Worm (Caenorhabditis elegans) whole organism, L1 larva: ENCODE data around the gene cdr-1.

Source experiments
- C04F5.9 ChIP-seq: sonication (generic microtip); optimal IDR thresholded peaks from 2 replicates; lab custom pipeline; 2016; ENCODE audit warnings: missing genetic modification characterization, missing compliant biosample characterization
- C16A3.4 ChIP-seq: fragments of 150-350 bp; optimal IDR thresholded peaks from 2 replicates; lab custom pipeline; 2014; ENCODE audit warnings: missing biosample characterization, missing genetic modification characterization
- C34B4.2 ChIP-seq: sonication (generic microtip); optimal IDR thresholded peaks from 2 replicates; lab custom pipeline; 2017; ENCODE audit warnings: mild to moderate bottlenecking, missing genetic modification characterization, missing compliant biosample characterization
- F16B12.6 ChIP-seq: fragments of 150-350 bp; optimal IDR thresholded peaks from 2 replicates; lab custom pipeline; 2014; ENCODE audit warnings: missing biosample characterization, missing genetic modification characterization
- alr-1 ChIP-seq: fragments of 200-800 bp; sonication (Bioruptor generic); optimal IDR thresholded peaks from 2 replicates; lab custom pipeline; 2018; ENCODE audit warnings: borderline replicate concordance, mild to moderate bottlenecking, missing genetic modification characterization, missing compliant biosample characterization
- aly-2 ChIP-seq: fragments of 150-350 bp; optimal IDR thresholded peaks from 2 replicates; lab custom pipeline; 2014; ENCODE audit warnings: missing biosample characterization, missing genetic modification characterization
- ama-1 ChIP-seq: fragments of 150-350 bp; optimal IDR thresholded peaks from 2 replicates; lab custom pipeline; 2014
- ceh-63 ChIP-seq: fragments of 200-800 bp; sonication (Bioruptor generic); optimal IDR thresholded peaks from 2 replicates; lab custom pipeline; 2018; ENCODE audit warnings: mild to moderate bottlenecking, missing genetic modification characterization, missing compliant biosample characterization
- ceh-88 ChIP-seq: fragments of 200-800 bp; sonication (Bioruptor generic); IDR thresholded peaks from 2 replicates; pipeline ENCODE4 v1.3.6; 2022; ENCODE audit warnings: missing genetic modification characterization, missing compliant biosample characterization
- dpl-1 ChIP-seq, 3 experiments: fragments of 150-350 bp in 2 of 3; sonication (generic microtip) in 1 of 3; optimal IDR thresholded peaks; 2 replicates each; lab custom pipeline; 2014 to 2017; ENCODE audit warnings: missing biosample characterization in 3 of 3, missing genetic modification characterization in 3 of 3, missing genetic modification reagents in 3 of 3
- dsc-1 ChIP-seq: sonication (generic microtip); optimal IDR thresholded peaks from 2 replicates; lab custom pipeline; 2016; ENCODE audit warnings: mild to moderate bottlenecking, missing genetic modification characterization, missing compliant biosample characterization
- efl-3 ChIP-seq: fragments of 200-800 bp; sonication (Bioruptor generic); optimal IDR thresholded peaks from 2 replicates; lab custom pipeline; 2018; ENCODE audit warnings: mild to moderate bottlenecking, missing genetic modification characterization, missing compliant biosample characterization
- egl-27 ChIP-seq, 2 experiments: fragments of 150-350 bp in 1 of 2; sonication (generic microtip); optimal IDR thresholded peaks; 3 replicates each; lab custom pipeline; 2017 to 2018; ENCODE audit warnings: missing biosample characterization in 2 of 2, missing genetic modification characterization in 2 of 2, missing genetic modification reagents in 2 of 2
- elt-2 ChIP-seq: sonication (generic microtip); optimal IDR thresholded peaks from 2 replicates; lab custom pipeline; 2016; ENCODE audit warnings: missing genetic modification characterization, mild to moderate bottlenecking, inconsistent platforms, missing compliant biosample characterization, missing genetic modification reagents
- fkh-4 ChIP-seq: sonication (generic microtip); optimal IDR thresholded peaks from 2 replicates; lab custom pipeline; 2016; ENCODE audit warnings: missing compliant biosample characterization, missing genetic modification characterization, borderline replicate concordance
- grh-1 ChIP-seq: fragments of 200-800 bp; sonication (Bioruptor generic); IDR thresholded peaks from 2 replicates; pipeline ENCODE4 v1.3.6; 2022; ENCODE audit warnings: missing genetic modification reagents, missing genetic modification characterization, missing compliant biosample characterization
- hlh-17 ChIP-seq: fragments of 200-800 bp; sonication (Bioruptor generic); optimal IDR thresholded peaks from 2 replicates; lab custom pipeline; 2018; ENCODE audit warnings: missing genetic modification characterization, mild to moderate bottlenecking, missing compliant biosample characterization, moderate library complexity, borderline replicate concordance
- irx-1 ChIP-seq: sonication (generic microtip); optimal IDR thresholded peaks from 2 replicates; lab custom pipeline; 2016; ENCODE audit warnings: missing genetic modification characterization, missing compliant biosample characterization
- lin-13 ChIP-seq: fragments of 150-350 bp; optimal IDR thresholded peaks from 2 replicates; lab custom pipeline; 2014; ENCODE audit warnings: missing biosample characterization, missing genetic modification reagents, missing genetic modification characterization
- lin-35 ChIP-seq, 2 experiments: fragments of 150-350 bp; optimal IDR thresholded peaks; 2 replicates each; lab custom pipeline; 2014; ENCODE audit warnings: missing biosample characterization in 2 of 2, missing genetic modification characterization in 2 of 2, missing genetic modification reagents in 2 of 2
- lir-3 ChIP-seq: sonication (generic microtip); optimal IDR thresholded peaks from 2 replicates; lab custom pipeline; 2016; ENCODE audit warnings: mild to moderate bottlenecking, missing genetic modification characterization, moderate library complexity, missing compliant biosample characterization; ENCODE audit not compliant: poor library complexity
- lsy-2 ChIP-seq, 2 experiments: fragments of 150-350 bp; optimal IDR thresholded peaks; 2 replicates each; lab custom pipeline; 2014; ENCODE audit warnings: missing biosample characterization in 2 of 2, missing genetic modification characterization in 2 of 2
- mdl-1 ChIP-seq, 2 experiments: fragments of 150-350 bp; optimal IDR thresholded peaks; 2 replicates each; lab custom pipeline; 2014 to 2017; ENCODE audit warnings: missing biosample characterization in 2 of 2, missing genetic modification characterization in 2 of 2, inconsistent platforms in 1 of 2
- mef-2 ChIP-seq: fragments of 150-350 bp; optimal IDR thresholded peaks from 2 replicates; lab custom pipeline; 2014; ENCODE audit warnings: missing biosample characterization, missing genetic modification characterization
- mep-1 ChIP-seq: fragments of 150-350 bp; optimal IDR thresholded peaks from 2 replicates; lab custom pipeline; 2014; ENCODE audit warnings: missing biosample characterization, missing genetic modification characterization
- nhr-12 ChIP-seq: sonication (generic microtip); optimal IDR thresholded peaks from 2 replicates; lab custom pipeline; 2017; ENCODE audit warnings: missing biosample characterization, missing genetic modification characterization
- nhr-237 ChIP-seq: fragments of 150-350 bp; optimal IDR thresholded peaks from 2 replicates; lab custom pipeline; 2014; ENCODE audit warnings: missing biosample characterization, missing genetic modification characterization
- nhr-28 ChIP-seq: fragments of 150-350 bp; optimal IDR thresholded peaks from 2 replicates; lab custom pipeline; 2014; ENCODE audit warnings: missing biosample characterization, missing genetic modification characterization
- nhr-47 ChIP-seq: sonication (generic microtip); optimal IDR thresholded peaks from 2 replicates; lab custom pipeline; 2016; ENCODE audit warnings: mild to moderate bottlenecking, missing genetic modification characterization, moderate library complexity, missing compliant biosample characterization
- nhr-71 ChIP-seq: sonication (generic microtip); optimal IDR thresholded peaks from 2 replicates; lab custom pipeline; 2016; ENCODE audit warnings: mild to moderate bottlenecking, missing genetic modification characterization, moderate library complexity, missing compliant biosample characterization
- nhr-84 ChIP-seq: sonication (generic microtip); optimal IDR thresholded peaks from 2 replicates; lab custom pipeline; 2017; ENCODE audit warnings: missing biosample characterization, missing genetic modification characterization
- pqm-1 ChIP-seq: sonication (generic microtip); optimal IDR thresholded peaks from 3 replicates; lab custom pipeline; 2017; ENCODE audit warnings: missing biosample characterization, missing genetic modification characterization
- rnt-1 ChIP-seq: sonication (generic microtip); optimal IDR thresholded peaks from 2 replicates; lab custom pipeline; 2016; ENCODE audit warnings: mild to moderate bottlenecking, missing genetic modification characterization, moderate library complexity, missing compliant biosample characterization
- skn-1 ChIP-seq: fragments of 150-350 bp; optimal IDR thresholded peaks from 2 replicates; lab custom pipeline; 2014; ENCODE audit warnings: missing biosample characterization, missing genetic modification characterization
- snpc-4 ChIP-seq: fragments of 150-350 bp; optimal IDR thresholded peaks from 2 replicates; lab custom pipeline; 2014; ENCODE audit warnings: missing biosample characterization, missing genetic modification characterization
- sox-4 ChIP-seq: sonication (generic microtip); optimal IDR thresholded peaks from 2 replicates; lab custom pipeline; 2016; ENCODE audit warnings: missing genetic modification characterization, missing compliant biosample characterization
- sptf-1 ChIP-seq: fragments of 150-350 bp; optimal IDR thresholded peaks from 2 replicates; lab custom pipeline; 2014; ENCODE audit warnings: missing biosample characterization, missing genetic modification characterization
- sup-37 ChIP-seq: fragments of 200-800 bp; sonication (Bioruptor generic); optimal IDR thresholded peaks from 2 replicates; lab custom pipeline; 2018; ENCODE audit warnings: mild to moderate bottlenecking, missing genetic modification characterization, missing compliant biosample characterization
- swsn-7 ChIP-seq: sonication (generic microtip); optimal IDR thresholded peaks from 2 replicates; lab custom pipeline; 2016; ENCODE audit warnings: missing genetic modification characterization, missing compliant biosample characterization
- tbx-2 ChIP-seq: sonication (generic microtip); optimal IDR thresholded peaks from 2 replicates; lab custom pipeline; 2016; ENCODE audit warnings: missing genetic modification characterization, missing compliant biosample characterization
- unc-130 ChIP-seq: fragments of 150-350 bp; optimal IDR thresholded peaks from 2 replicates; lab custom pipeline; 2017; ENCODE audit warnings: missing biosample characterization, missing genetic modification characterization, inconsistent platforms
- unc-86 ChIP-seq: sonication (generic microtip); optimal IDR thresholded peaks from 2 replicates; lab custom pipeline; 2016; ENCODE audit warnings: missing genetic modification characterization, missing compliant biosample characterization
- ztf-11 ChIP-seq, 2 experiments: sonication (generic microtip); optimal IDR thresholded peaks; 2 replicates each; lab custom pipeline; 2016 to 2017; ENCODE audit warnings: missing genetic modification characterization in 2 of 2, missing biosample characterization in 1 of 2, missing compliant biosample characterization in 1 of 2
- ztf-4 ChIP-seq: fragments of 150-350 bp; optimal IDR thresholded peaks from 2 replicates; lab custom pipeline; 2014; ENCODE audit warnings: missing biosample characterization, missing genetic modification characterization

Gene cdr-1

DNA sequence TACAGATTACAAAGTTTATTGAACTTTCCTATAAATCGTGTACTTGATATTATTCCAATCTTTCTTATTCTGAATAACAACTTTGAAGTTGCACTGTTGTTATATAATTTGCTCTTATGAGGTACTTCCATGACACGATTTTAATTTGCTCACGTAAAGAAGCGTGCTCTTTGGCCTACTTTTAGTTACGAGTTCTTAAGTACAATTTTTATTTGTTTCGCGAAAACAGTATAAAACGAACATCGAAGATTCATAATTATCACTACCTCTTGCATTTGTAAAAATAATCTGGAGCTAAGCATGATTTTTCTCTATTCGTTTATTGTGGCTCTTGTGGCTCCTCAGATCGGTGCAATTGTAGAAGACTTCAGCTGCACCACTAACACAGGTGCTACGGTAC lies 7.4 kb upstream of the cdr-1 start, which contains the start of gene F35E8.7:
Gene F35E8.7, plus strand, starts transcription at position 301 of the 400 bp plus-strand sequence.
- TF ChIP-seq alr-1 (tag; lab: Kevin White, UChicago) (no peak), C16A3.4 (tag; lab: Kevin White, UChicago) (no peak), ama-1 (lab: Kevin White, UChicago) (no peak), ceh-63 (GFP tag; lab: Kevin White, UChicago) (no peak)

DNA sequence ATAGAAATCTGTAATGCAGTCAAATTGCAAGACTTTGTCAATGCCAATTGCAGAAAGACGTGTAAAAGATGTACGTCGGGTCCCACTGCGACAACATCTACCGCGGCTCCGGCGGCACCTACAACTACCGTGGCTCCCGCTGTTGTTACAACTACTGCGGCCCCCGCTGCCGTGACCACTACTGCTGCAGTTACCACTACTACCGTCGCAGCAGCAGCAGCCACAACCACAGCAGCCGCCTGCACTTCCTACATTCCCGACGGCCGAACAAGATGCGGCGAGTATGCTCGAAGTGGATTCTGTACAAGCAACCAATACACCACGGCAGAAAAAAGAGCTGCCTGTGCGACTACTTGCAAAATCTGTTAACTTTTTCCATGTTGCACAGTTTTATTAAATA lies 6.3 kb upstream of the cdr-1 start:
- TF ChIP-seq unc-130 (tag; lab: Kevin White, UChicago) (no peak), lir-3 (tag; lab: Kevin White, UChicago) (no peak), ceh-63 (GFP tag; lab: Kevin White, UChicago) (no peak), pqm-1 (no peak), sptf-1 (tag; lab: Kevin White, UChicago) (no peak), lsy-2 (tag; optimal IDR thresholded peaks at IDR 0.05; lab: Kevin White, UChicago) (no peak), aly-2 (tag; lab: Kevin White, UChicago) (no peak), nhr-12 (tag; lab: Kevin White, UChicago) (no peak), dpl-1 (GFP tag; optimal IDR thresholded peaks at IDR 0.05; lab: Kevin White, UChicago) (no peak), tbx-2 (tag; lab: Kevin White, UChicago) (no peak), C04F5.9 (tag; lab: Kevin White, UChicago) (no peak), ceh-88 (no peak), C34B4.2 (tag; lab: Kevin White, UChicago) (no peak), grh-1 (GFP tag; lab: Robert Waterston, UW) (no peak), nhr-84 (tag; lab: Kevin White, UChicago) (no peak)

ce11 chrV:15915307-15915706 lies 5.8 kb upstream of the cdr-1 start:
- TF ChIP-seq nhr-47 (tag; lab: Kevin White, UChicago), result no peak
- TF ChIP-seq rnt-1 (tag; lab: Kevin White, UChicago), result no peak
- TF ChIP-seq lir-3 (tag; lab: Kevin White, UChicago), result no peak

DNA sequence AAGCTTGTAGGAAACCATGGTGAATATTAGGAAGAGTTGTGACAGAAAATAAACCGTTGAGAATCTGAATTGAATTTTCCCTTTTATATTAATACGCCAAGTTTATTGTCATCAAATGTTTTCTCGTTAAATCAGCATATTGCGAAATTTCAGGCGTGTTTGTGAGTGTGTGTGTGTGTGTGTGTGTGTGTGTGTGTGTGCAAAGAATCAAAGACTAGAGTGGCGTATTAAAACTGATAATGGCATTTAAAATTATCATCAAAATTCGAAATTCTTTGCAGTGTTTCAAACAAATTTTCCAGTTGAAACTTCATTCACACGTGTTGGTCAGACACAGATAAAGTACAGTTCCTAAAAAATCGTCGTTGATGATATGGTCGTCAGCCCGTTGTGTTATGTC lies 5.2 kb upstream of the cdr-1 start, which contains the start of gene gst-38:
Gene gst-38, minus strand, starts transcription at position 152 of the 400 bp plus-strand sequence.
- no peak for TF ChIP-seq mep-1
- TF ChIP-seq F16B12.6 (tag; lab: Kevin White, UChicago), result no peak
- no peak for TF ChIP-seq nhr-71 (tag; lab: Kevin White, UChicago)
- no peak for TF ChIP-seq C04F5.9 (tag; lab: Kevin White, UChicago)
- peak; percentile 85 for TF ChIP-seq elt-2
- no peak for TF ChIP-seq fkh-4 (tag; lab: Kevin White, UChicago)
- TF ChIP-seq sox-4, result no peak
- no peak for TF ChIP-seq nhr-28
- TF ChIP-seq dpl-1 (GFP tag; optimal IDR thresholded peaks at IDR 0.05; lab: Kevin White, UChicago), result no peak

ce11 chrV:15917458-15917857 lies 3.7 kb upstream of the cdr-1 start, which contains the start of gene F35E8.9:
Gene F35E8.9 (minus strand): TSS chrV:15917558.
- no peak for TF ChIP-seq unc-86 (tag; lab: Kevin White, UChicago)
- TF ChIP-seq mef-2, result no peak
- no peak for TF ChIP-seq skn-1 (tag; lab: Kevin White, UChicago)
- no peak for TF ChIP-seq efl-3 (GFP tag; lab: Kevin White, UChicago)
- TF ChIP-seq alr-1 (tag; lab: Kevin White, UChicago), result no peak
- TF ChIP-seq sup-37 (GFP tag; lab: Kevin White, UChicago), result no peak
- TF ChIP-seq mdl-1 (tag; optimal IDR thresholded peaks at IDR 0.05; lab: Kevin White, UChicago), result no peak

DNA sequence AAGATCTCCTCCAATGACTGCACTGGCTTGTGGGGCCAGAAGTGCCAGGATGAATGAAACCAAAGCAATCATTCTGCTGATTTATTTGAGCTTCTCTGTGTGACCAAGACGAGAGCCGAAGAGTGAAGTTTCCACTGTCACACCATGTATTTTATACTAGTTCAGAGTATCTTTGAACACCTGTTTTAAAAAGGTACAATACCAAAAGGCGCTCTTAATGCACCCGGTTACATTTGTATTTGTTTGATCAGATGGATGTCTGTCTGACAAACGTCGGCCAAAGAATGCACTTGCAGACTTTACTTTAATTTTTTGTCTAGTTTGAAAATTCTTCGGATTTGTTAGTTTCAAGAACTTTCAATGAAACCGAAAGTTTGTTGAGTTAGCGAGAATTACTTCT lies 836 bp upstream of the cdr-1 start, which contains the start of gene F35E8.10:
Gene F35E8.10, minus strand, starts transcription at position 101 of the 400 bp plus-strand sequence.
- TF ChIP-seq nhr-237 (tag; lab: Kevin White, UChicago), result no peak
- no peak for TF ChIP-seq ztf-11 (tag; optimal IDR thresholded peaks at IDR 0.05; lab: Kevin White, UChicago)
- no peak for TF ChIP-seq rnt-1 (tag; lab: Kevin White, UChicago)
- TF ChIP-seq sox-4, result no peak
- TF ChIP-seq lin-13, result no peak
- no peak for TF ChIP-seq ztf-4 (tag; lab: Kevin White, UChicago)
- no peak for TF ChIP-seq skn-1 (tag; lab: Kevin White, UChicago)
- TF ChIP-seq egl-27 (tag; optimal IDR thresholded peaks at IDR 0.05; lab: Kevin White, UChicago), result no peak
- TF ChIP-seq lin-35 (GFP tag; optimal IDR thresholded peaks at IDR 0.05; lab: Kevin White, UChicago), result no peak
- TF ChIP-seq pqm-1, result no peak
- no peak for TF ChIP-seq dsc-1
- no peak for TF ChIP-seq snpc-4 (tag; lab: Kevin White, UChicago)
- no peak for TF ChIP-seq irx-1 (tag; lab: Kevin White, UChicago)
- no peak for TF ChIP-seq swsn-7 (tag; lab: Kevin White, UChicago)
- TF ChIP-seq hlh-17, result no peak
